Fruit fly (Drosophila melanogaster) whole organism, embryonic: ENCODE data around the gene Kal1.
A peak's percentile ranks its signal among the peaks of the same experiment; 100 is the strongest.

Source experiments
- CG10147 ChIP-seq: fragments of 200-800 bp; sonication (Bioruptor generic); optimal IDR thresholded peaks from 2 replicates; lab custom pipeline; 2019; ENCODE audit warnings: missing biosample characterization, mild to moderate bottlenecking, missing genetic modification characterization, moderate library complexity
- CG10209 ChIP-seq: fragments of 200-800 bp; sonication (Bioruptor generic); optimal IDR thresholded peaks from 3 replicates; lab custom pipeline; 2017; ENCODE audit warnings: missing biosample characterization, mild to moderate bottlenecking, missing genetic modification characterization, missing genetic modification reagents
- CG10959 ChIP-seq: fragments of 200-800 bp; sonication (Bioruptor generic); IDR thresholded peaks from 2 replicates; pipeline ENCODE4 v1.3.6; 2022; ENCODE audit warnings: missing biosample characterization, missing genetic modification characterization
- CG11247 ChIP-seq: fragments of 200-800 bp; sonication (Bioruptor generic); IDR thresholded peaks from 2 replicates; pipeline ENCODE4 v1.3.6; 2022; ENCODE audit warnings: missing biosample characterization, missing genetic modification characterization
- CG1233 ChIP-seq: fragments of 200-800 bp; sonication (Bioruptor generic); optimal IDR thresholded peaks from 4 replicates; lab custom pipeline; 2018; ENCODE audit warnings: missing biosample characterization, mild to moderate bottlenecking, missing genetic modification characterization
- CG12391 ChIP-seq: fragments of 200-800 bp; sonication (Bioruptor generic); optimal IDR thresholded peaks from 3 replicates; lab custom pipeline; 2018; ENCODE audit warnings: missing biosample characterization, mild to moderate bottlenecking, missing genetic modification characterization, moderate library complexity
- CG14050 ChIP-seq: fragments of 200-800 bp; sonication (Bioruptor generic); IDR thresholded peaks from 3 replicates; pipeline ENCODE4 v1.3.6; 2022; ENCODE audit warnings: missing biosample characterization, missing genetic modification characterization
- CG2712 ChIP-seq: fragments of 200-800 bp; optimal IDR thresholded peaks from 3 replicates; lab custom pipeline; 2019; ENCODE audit warnings: missing biosample characterization, mild to moderate bottlenecking, missing genetic modification characterization, moderate library complexity
- CG32772 ChIP-seq: fragments of 200-800 bp; sonication (Bioruptor generic); IDR thresholded peaks from 2 replicates; pipeline ENCODE4 v1.3.6; 2022; ENCODE audit warnings: missing biosample characterization, missing genetic modification characterization
- CG4328 ChIP-seq: fragments of 200-800 bp; sonication (Bioruptor generic); optimal IDR thresholded peaks from 3 replicates; lab custom pipeline; 2017; ENCODE audit warnings: missing biosample characterization, missing genetic modification reagents, missing genetic modification characterization
- CG6683 ChIP-seq: fragments of 200-800 bp; sonication (Bioruptor generic); optimal IDR thresholded peaks from 2 replicates; lab custom pipeline; 2017; ENCODE audit warnings: missing biosample characterization, mild to moderate bottlenecking, missing genetic modification characterization, missing genetic modification reagents
- CG8089 ChIP-seq: fragments of 200-800 bp; sonication (Bioruptor generic); optimal IDR thresholded peaks from 3 replicates; lab custom pipeline; 2016; ENCODE audit warnings: missing biosample characterization, missing genetic modification characterization
- CG9609 ChIP-seq: fragments of 200-800 bp; sonication (Bioruptor generic); optimal IDR thresholded peaks from 3 replicates; lab custom pipeline; 2016; ENCODE audit warnings: missing biosample characterization, missing genetic modification characterization
- D ChIP-seq, 2 experiments: fragments of 200-800 bp in 1 of 2; fragments of >200 bp in 1 of 2; sonication (Bioruptor generic) in 1 of 2; optimal IDR thresholded peaks; 2 replicates in 1 of 2; 3 replicates in 1 of 2; lab custom pipeline; 2017; ENCODE audit warnings: mild to moderate bottlenecking in 1 of 2, missing biosample characterization in 1 of 2, missing genetic modification characterization in 1 of 2, missing genetic modification reagents in 1 of 2
- Dad ChIP-seq: fragments of 200-800 bp; sonication (Bioruptor generic); optimal IDR thresholded peaks from 3 replicates; lab custom pipeline; 2016; ENCODE audit warnings: missing biosample characterization, missing genetic modification characterization
- Dfd ChIP-seq, 2 experiments: fragments of >200 bp; optimal IDR thresholded peaks; 2 replicates each; lab custom pipeline; 2017; ENCODE audit warnings: missing biosample characterization in 2 of 2, missing genetic modification characterization in 2 of 2
- E2f1 ChIP-seq: fragments of 200-800 bp; sonication (Bioruptor generic); IDR thresholded peaks from 2 replicates; pipeline ENCODE4 v1.3.6; 2022; ENCODE audit warnings: missing biosample characterization, missing genetic modification characterization
- Ets97D ChIP-seq: fragments of 200-800 bp; sonication (Bioruptor generic); optimal IDR thresholded peaks from 3 replicates; lab custom pipeline; 2016; ENCODE audit warnings: missing biosample characterization, missing genetic modification characterization
- Jarid2 ChIP-seq: fragments of 200-800 bp; sonication (Bioruptor generic); optimal IDR thresholded peaks from 3 replicates; lab custom pipeline; 2017; ENCODE audit warnings: mild to moderate bottlenecking, missing biosample characterization, missing genetic modification reagents, missing genetic modification characterization
- Lhr ChIP-seq: fragments of 200-800 bp; sonication (Bioruptor generic); optimal IDR thresholded peaks from 3 replicates; lab custom pipeline; 2017; ENCODE audit warnings: mild to moderate bottlenecking, missing biosample characterization, missing genetic modification reagents, missing genetic modification characterization
- Lpt ChIP-seq: fragments of >200 bp; optimal IDR thresholded peaks from 2 replicates; lab custom pipeline; 2018; ENCODE audit warnings: missing biosample characterization, missing genetic modification characterization
- Mes4 ChIP-seq: fragments of 200-800 bp; sonication (Bioruptor generic); optimal IDR thresholded peaks from 2 replicates; lab custom pipeline; 2016; ENCODE audit warnings: missing biosample characterization, missing genetic modification characterization
- NC2α ChIP-seq: fragments of 200-800 bp; sonication (Bioruptor generic); optimal IDR thresholded peaks from 2 replicates; lab custom pipeline; 2016; ENCODE audit warnings: missing biosample characterization, missing genetic modification characterization
- Scr ChIP-seq: fragments of 200-800 bp; sonication (Bioruptor generic); IDR thresholded peaks from 2 replicates; pipeline ENCODE4 v1.3.6; 2022; ENCODE audit warnings: missing biosample characterization, missing genetic modification characterization; ENCODE audit not compliant: partially characterized antibody
- Sox102F ChIP-seq: fragments of 200-800 bp; sonication (Bioruptor generic); optimal IDR thresholded peaks from 2 replicates; lab custom pipeline; 2018; ENCODE audit warnings: missing biosample characterization, mild to moderate bottlenecking, missing genetic modification characterization, moderate library complexity
- ac ChIP-seq: fragments of 200-800 bp; sonication (Bioruptor generic); optimal IDR thresholded peaks from 3 replicates; lab custom pipeline; 2017; ENCODE audit warnings: missing biosample characterization, mild to moderate bottlenecking, missing genetic modification characterization
- br ChIP-seq: fragments of >200 bp; optimal IDR thresholded peaks from 2 replicates; lab custom pipeline; 2017
- cas ChIP-seq: fragments of 200-800 bp; sonication (Bioruptor generic); IDR thresholded peaks from 2 replicates; pipeline ENCODE4 v1.3.6; 2022; ENCODE audit warnings: missing biosample characterization, missing genetic modification characterization
- disco-r ChIP-seq: fragments of 200-800 bp; sonication (Bioruptor generic); optimal IDR thresholded peaks from 2 replicates; lab custom pipeline; 2016; ENCODE audit warnings: missing biosample characterization, missing genetic modification characterization
- ewg ChIP-seq: fragments of 200-800 bp; sonication (Bioruptor generic); optimal IDR thresholded peaks from 3 replicates; lab custom pipeline; 2017; ENCODE audit warnings: mild to moderate bottlenecking, missing biosample characterization, missing genetic modification reagents, missing genetic modification characterization
- fd102C ChIP-seq: fragments of 200-800 bp; sonication (Bioruptor generic); optimal IDR thresholded peaks from 2 replicates; lab custom pipeline; 2018; ENCODE audit warnings: missing biosample characterization, mild to moderate bottlenecking, missing genetic modification characterization, moderate library complexity
- fd64A ChIP-seq: fragments of 200-800 bp; sonication (Bioruptor generic); optimal IDR thresholded peaks from 3 replicates; lab custom pipeline; 2018; ENCODE audit warnings: missing biosample characterization, mild to moderate bottlenecking, missing genetic modification characterization
- fu2 ChIP-seq: fragments of 200-800 bp; sonication (Bioruptor generic); optimal IDR thresholded peaks from 2 replicates; lab custom pipeline; 2016; ENCODE audit warnings: missing biosample characterization, missing genetic modification characterization
- gcm2 ChIP-seq: fragments of 200-800 bp; sonication (Bioruptor generic); optimal IDR thresholded peaks from 2 replicates; lab custom pipeline; 2016; ENCODE audit warnings: missing biosample characterization, missing genetic modification characterization
- gsb ChIP-seq: fragments of 200-800 bp; sonication (Bioruptor generic); IDR thresholded peaks from 2 replicates; pipeline ENCODE4 v1.3.6; 2022; ENCODE audit warnings: missing biosample characterization, missing genetic modification characterization
- gsb-n ChIP-seq: fragments of 200-800 bp; sonication (Bioruptor generic); optimal IDR thresholded peaks from 3 replicates; lab custom pipeline; 2018; ENCODE audit warnings: missing biosample characterization, mild to moderate bottlenecking, missing genetic modification characterization
- jumu ChIP-seq: fragments of 200-800 bp; sonication (Bioruptor generic); optimal IDR thresholded peaks from 3 replicates; lab custom pipeline; 2016; ENCODE audit warnings: missing biosample characterization, missing genetic modification characterization
- lab ChIP-seq: fragments of 200-800 bp; sonication (Bioruptor generic); optimal IDR thresholded peaks from 3 replicates; lab custom pipeline; 2017; ENCODE audit warnings: missing biosample characterization, missing genetic modification characterization, mild to moderate bottlenecking, moderate library complexity, missing genetic modification reagents
- nau ChIP-seq: fragments of 200-800 bp; sonication (Bioruptor generic); optimal IDR thresholded peaks from 3 replicates; lab custom pipeline; 2017; ENCODE audit warnings: missing biosample characterization, mild to moderate bottlenecking, missing genetic modification characterization, missing genetic modification reagents
- phol ChIP-seq: fragments of 200-800 bp; sonication (Bioruptor generic); optimal IDR thresholded peaks from 3 replicates; lab custom pipeline; 2018; ENCODE audit warnings: missing biosample characterization, mild to moderate bottlenecking, missing genetic modification characterization, moderate library complexity
- prd ChIP-seq, 3 experiments: fragments of >200 bp in 2 of 3; fragments of 200-800 bp in 1 of 3; sonication (Bioruptor generic) in 1 of 3; optimal IDR thresholded peaks in 2 of 3; IDR thresholded peaks in 1 of 3; 2 replicates in 2 of 3; 3 replicates in 1 of 3; pipeline versions ENCODE4 v1.3.6 to Lab custom; 2017 to 2022; ENCODE audit warnings: missing biosample characterization in 1 of 3, missing genetic modification characterization in 1 of 3
- ro ChIP-seq: fragments of 200-800 bp; sonication (Bioruptor generic); IDR thresholded peaks from 2 replicates; pipeline ENCODE4 v1.3.6; 2022; ENCODE audit warnings: missing biosample characterization, missing genetic modification characterization
- sisA ChIP-seq: fragments of 200-800 bp; sonication (Bioruptor generic); IDR thresholded peaks from 2 replicates; pipeline ENCODE4 v1.3.6; 2022; ENCODE audit warnings: missing biosample characterization, missing genetic modification characterization
- sob ChIP-seq: fragments of 200-800 bp; sonication (Bioruptor generic); IDR thresholded peaks from 2 replicates; pipeline ENCODE4 v1.3.6; 2022; ENCODE audit warnings: missing biosample characterization, missing genetic modification characterization
- sqz ChIP-seq: fragments of 200-800 bp; sonication (Bioruptor generic); optimal IDR thresholded peaks from 3 replicates; lab custom pipeline; 2018; ENCODE audit warnings: missing biosample characterization, mild to moderate bottlenecking, missing genetic modification characterization
- tio ChIP-seq: fragments of 200-800 bp; sonication (Bioruptor generic); optimal IDR thresholded peaks from 2 replicates; lab custom pipeline; 2017; ENCODE audit warnings: missing biosample characterization, missing genetic modification characterization, inconsistent platforms
- ttk ChIP-seq: fragments of 200-800 bp; sonication (Bioruptor generic); IDR thresholded peaks from 2 replicates; pipeline ENCODE4 v2.1.2; 2022; ENCODE audit warnings: missing biosample characterization, missing genetic modification characterization
- twi ChIP-seq: fragments of 200-800 bp; optimal IDR thresholded peaks from 2 replicates; lab custom pipeline; 2019; ENCODE audit warnings: missing biosample characterization, mild to moderate bottlenecking, missing genetic modification characterization, moderate library complexity
- tx ChIP-seq: fragments of 200-800 bp; sonication (Bioruptor generic); optimal IDR thresholded peaks from 2 replicates; lab custom pipeline; 2016; ENCODE audit warnings: missing biosample characterization, missing genetic modification characterization
- zfh1 ChIP-seq: fragments of 200-800 bp; sonication (Bioruptor generic); IDR thresholded peaks from 3 replicates; pipeline ENCODE4 v1.3.6; 2022; ENCODE audit warnings: missing biosample characterization, missing genetic modification characterization

Kal1 gene

DNA sequence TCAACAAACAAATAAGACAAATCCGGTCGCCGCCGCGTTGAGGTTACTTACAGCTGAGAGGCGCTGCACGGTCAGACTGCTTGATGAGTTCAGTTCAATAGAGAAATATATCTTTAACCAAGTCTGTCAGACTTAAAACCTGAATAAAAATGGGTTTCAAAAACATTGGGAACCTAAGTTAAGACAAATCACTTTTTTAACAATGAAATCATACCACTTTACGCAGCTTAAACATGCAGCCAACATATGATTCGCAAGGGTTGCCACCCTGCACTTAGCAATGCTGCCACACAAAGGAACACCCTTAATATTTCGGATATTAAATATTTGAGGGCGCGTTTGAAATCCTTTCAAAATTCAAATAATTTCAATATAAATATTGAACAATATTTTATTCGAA lies 47.4 kb downstream of the Kal1 start, which contains the start of gene CG5515 (continued):
- TF ChIP-seq Scr (GFP tag; lab: Robert Waterston, UW) = peak; percentile 61
- TF ChIP-seq nau (GFP tag; lab: Kevin White, UChicago) = no peak
- peak; percentile 79 for TF ChIP-seq tx (GFP tag; lab: Kevin White, UChicago)
- TF ChIP-seq CG4328 = no peak
- peak; percentile 72 for TF ChIP-seq gsb (GFP tag; lab: Robert Waterston, UW)
- no peak for TF ChIP-seq br (lab: Kevin White, UChicago)
- peak; percentile 49 for TF ChIP-seq CG10209 (GFP tag; lab: Kevin White, UChicago)
- peak; percentile 61 for TF ChIP-seq CG10959 (GFP tag; lab: Robert Waterston, UW)
- TF ChIP-seq prd (optimal IDR thresholded peaks at IDR 0.05; lab: Kevin White, UChicago) = no peak
- TF ChIP-seq prd (GFP tag; IDR thresholded peaks at IDR 0.05; lab: Robert Waterston, UW) = peak; percentile 84
- TF ChIP-seq CG2712 = peak; percentile 81
- peak; percentile 30 for TF ChIP-seq Lhr (GFP tag; lab: Kevin White, UChicago)
- peak; percentile 50 for TF ChIP-seq CG1233 (GFP tag; lab: Kevin White, UChicago)
- peak; percentile 75 for TF ChIP-seq E2f1 (GFP tag; lab: Robert Waterston, UW)
- TF ChIP-seq Dad = peak; percentile 86
- peak; percentile 41 for TF ChIP-seq twi (tag; lab: Kevin White, UChicago)
- TF ChIP-seq fd102C (GFP tag; lab: Kevin White, UChicago) = no peak
- TF ChIP-seq fu2 (GFP tag; lab: Kevin White, UChicago) = peak; percentile 87
- peak; percentile 92 for TF ChIP-seq sob (GFP tag; lab: Robert Waterston, UW)
- TF ChIP-seq CG11247 (GFP tag; lab: Robert Waterston, UW) = peak; percentile 78
- TF ChIP-seq gsb-n (tag; lab: Kevin White, UChicago) = no peak
- peak; percentile 80 for TF ChIP-seq CG14050
- peak; percentile 95 for TF ChIP-seq phol (tag; lab: Kevin White, UChicago)
- peak; percentile 27 for TF ChIP-seq CG6683 (GFP tag; lab: Kevin White, UChicago)
- no peak for TF ChIP-seq Jarid2
- peak; percentile 79 for TF ChIP-seq ttk (GFP tag; lab: Robert Waterston, UW)
- peak; percentile 89 for TF ChIP-seq Ets97D (GFP tag; lab: Kevin White, UChicago)
- no peak for TF ChIP-seq Lpt
- peak; percentile 88 for TF ChIP-seq Sox102F
- no peak for TF ChIP-seq D (optimal IDR thresholded peaks at IDR 0.05; lab: Kevin White, UChicago)
- TF ChIP-seq D (GFP tag; optimal IDR thresholded peaks at IDR 0.05; lab: Kevin White, UChicago) = peak; percentile 30
- TF ChIP-seq cas (GFP tag; lab: Robert Waterston, UW) = 0 out of 2 replicates have a peak, but pooled peaks have one; percentile 9
- peak; percentile 85 for TF ChIP-seq CG12391 (tag; lab: Kevin White, UChicago)
- TF ChIP-seq Mes4 (GFP tag; lab: Kevin White, UChicago) = peak; percentile 76
- no peak for TF ChIP-seq ac (GFP tag; lab: Kevin White, UChicago)
- no peak for TF ChIP-seq fd64A (GFP tag; lab: Kevin White, UChicago)
- peak; percentile 73 for TF ChIP-seq CG8089
- TF ChIP-seq CG10147 (GFP tag; lab: Kevin White, UChicago) = no peak
- peak; percentile 36; the same call in 1 of the 2 replicates for TF ChIP-seq ro (GFP tag; lab: Robert Waterston, UW)
- peak; percentile 38 for TF ChIP-seq gcm2 (GFP tag; lab: Kevin White, UChicago)
- peak; percentile 81; the same call in 2 of the 3 replicates for TF ChIP-seq zfh1 (GFP tag; lab: Robert Waterston, UW)
- TF ChIP-seq NC2α (GFP tag; lab: Kevin White, UChicago) = peak; percentile 49
- TF ChIP-seq sisA (GFP tag; lab: Robert Waterston, UW) = peak; percentile 89
- TF ChIP-seq CG32772 = peak; percentile 74
- no peak for TF ChIP-seq sqz (GFP tag; lab: Kevin White, UChicago)
- TF ChIP-seq disco-r (GFP tag; lab: Kevin White, UChicago) = peak; percentile 57
- no peak for TF ChIP-seq lab (GFP tag; lab: Kevin White, UChicago)
- peak; percentile 51 for TF ChIP-seq tio (GFP tag; lab: Kevin White, UChicago)
- TF ChIP-seq jumu (GFP tag; lab: Kevin White, UChicago) = peak; percentile 43
- TF ChIP-seq CG9609 (GFP tag; lab: Kevin White, UChicago) = peak; percentile 88
- TF ChIP-seq Dfd (GFP tag; optimal IDR thresholded peaks at IDR 0.05; lab: Kevin White, UChicago) = no peak
- TF ChIP-seq ewg (GFP tag; lab: Kevin White, UChicago) = peak; percentile 62
